Worm (Caenorhabditis elegans) whole organism, young adult: ENCODE measurements around the gene col-94.
A peak's percentile ranks its signal among the peaks of the same experiment; 100 is the strongest.

Source experiments
- B0035.1 ChIP-seq: sonication (generic microtip); optimal IDR thresholded peaks from 2 replicates; lab custom pipeline; 2016; ENCODE audit warnings: missing genetic modification characterization, mild to moderate bottlenecking, missing compliant biosample characterization, missing genotype, missing genetic modification reagents
- B0336.3 ChIP-seq: fragments of 200-800 bp; sonication (Bioruptor generic); IDR thresholded peaks from 2 replicates; pipeline ENCODE4 v1.3.6; 2022; ENCODE audit warnings: missing genetic modification characterization, missing compliant biosample characterization
- C06A6.2 ChIP-seq: fragments of 200-800 bp; sonication (Bioruptor generic); conservative IDR thresholded peaks from 2 replicates; pipeline ENCODE4 v1.3.6; 2022; ENCODE audit warnings: missing genetic modification characterization, missing compliant biosample characterization
- C17E4.6 ChIP-seq: fragments of 200-800 bp; sonication (Bioruptor generic); IDR thresholded peaks from 2 replicates; pipeline ENCODE4 v1.3.6; 2022; ENCODE audit warnings: missing genetic modification reagents, missing genetic modification characterization, missing compliant biosample characterization
- D2030.7 ChIP-seq: fragments of 200-800 bp; sonication (Bioruptor generic); IDR thresholded peaks from 2 replicates; pipeline ENCODE4 v1.3.6; 2022; ENCODE audit warnings: missing genetic modification reagents, missing genetic modification characterization, missing compliant biosample characterization
- F37B4.10 ChIP-seq: fragments of 200-800 bp; sonication (Bioruptor generic); IDR thresholded peaks from 2 replicates; pipeline ENCODE4 v1.3.6; 2022; ENCODE audit warnings: missing genetic modification characterization, missing compliant biosample characterization
- F49E8.2 ChIP-seq: sonication (generic microtip); optimal IDR thresholded peaks from 3 replicates; lab custom pipeline; 2017; ENCODE audit warnings: missing genetic modification characterization, mild to moderate bottlenecking, missing compliant biosample characterization, antibody characterized with exemption, moderate library complexity; ENCODE audit not compliant: insufficient read depth
- K12H6.12 ChIP-seq: fragments of 200-800 bp; sonication (Bioruptor generic); optimal IDR thresholded peaks from 2 replicates; lab custom pipeline; 2018; ENCODE audit warnings: mild to moderate bottlenecking, missing genetic modification characterization, missing compliant biosample characterization
- T26A5.8 ChIP-seq: sonication (generic microtip); optimal IDR thresholded peaks from 2 replicates; lab custom pipeline; 2016; ENCODE audit warnings: missing genetic modification characterization, missing compliant biosample characterization
- Y56A3A.18 ChIP-seq: fragments of 200-800 bp; sonication (Bioruptor generic); IDR thresholded peaks from 2 replicates; pipeline ENCODE4 v1.3.6; 2022; ENCODE audit warnings: missing genetic modification reagents, missing genetic modification characterization, missing compliant biosample characterization
- Y79H2A.3 ChIP-seq: fragments of 200-800 bp; sonication (Bioruptor generic); conservative IDR thresholded peaks from 2 replicates; pipeline ENCODE4 v1.3.6; 2022; ENCODE audit warnings: missing genetic modification reagents, missing genetic modification characterization, missing compliant biosample characterization
- Y95B8A.8 ChIP-seq: fragments of 200-800 bp; sonication (Bioruptor generic); IDR thresholded peaks from 2 replicates; pipeline ENCODE4 v1.3.6; 2022; ENCODE audit warnings: missing genetic modification reagents, missing genetic modification characterization, missing compliant biosample characterization
- akir-1 ChIP-seq: fragments of 200-800 bp; sonication (Bioruptor generic); optimal IDR thresholded peaks from 2 replicates; lab custom pipeline; 2018; ENCODE audit warnings: mild to moderate bottlenecking, missing genetic modification characterization, moderate library complexity, missing compliant biosample characterization
- bed-1 ChIP-seq: fragments of 200-800 bp; sonication (Bioruptor generic); IDR thresholded peaks from 2 replicates; pipeline ENCODE4 v1.3.6; 2022; ENCODE audit warnings: missing genetic modification reagents, missing genetic modification characterization, missing compliant biosample characterization
- ceh-100 ChIP-seq: fragments of 200-800 bp; sonication (Bioruptor generic); IDR thresholded peaks from 2 replicates; pipeline ENCODE4 v1.3.6; 2022; ENCODE audit warnings: missing genetic modification reagents, missing genetic modification characterization, missing compliant biosample characterization
- ceh-40 ChIP-seq: fragments of 200-800 bp; sonication (Bioruptor generic); IDR thresholded peaks from 2 replicates; pipeline ENCODE4 v1.3.6; 2022; ENCODE audit warnings: missing genetic modification characterization, missing compliant biosample characterization
- ceh-58 ChIP-seq: fragments of 200-800 bp; sonication (Bioruptor generic); IDR thresholded peaks from 2 replicates; pipeline ENCODE4 v1.3.6; 2022; ENCODE audit warnings: missing genetic modification characterization, missing compliant biosample characterization
- dox-1 ChIP-seq: fragments of 200-800 bp; sonication (Bioruptor generic); IDR thresholded peaks from 2 replicates; pipeline ENCODE4 v1.3.6; 2022; ENCODE audit warnings: missing genetic modification reagents, missing genetic modification characterization, missing compliant biosample characterization
- dpl-1 ChIP-seq: fragments of 150-350 bp; optimal IDR thresholded peaks from 2 replicates; lab custom pipeline; 2014; ENCODE audit warnings: missing biosample characterization, missing genetic modification reagents, missing genetic modification characterization
- egl-44 ChIP-seq: fragments of 200-800 bp; sonication (Bioruptor generic); IDR thresholded peaks from 2 replicates; pipeline ENCODE4 v1.3.6; 2022; ENCODE audit warnings: missing genetic modification reagents, missing genetic modification characterization, missing compliant biosample characterization
- egrh-3 ChIP-seq: fragments of 200-800 bp; sonication (Bioruptor generic); IDR thresholded peaks from 2 replicates; pipeline ENCODE4 v1.3.6; 2022; ENCODE audit warnings: missing genetic modification reagents, missing genetic modification characterization, missing compliant biosample characterization
- ekl-4 ChIP-seq: fragments of 200-800 bp; sonication (Bioruptor generic); IDR thresholded peaks from 2 replicates; pipeline ENCODE4 v1.3.6; 2022; ENCODE audit warnings: missing genetic modification reagents, missing genetic modification characterization, missing compliant biosample characterization
- hmg-1.2 ChIP-seq: fragments of 200-800 bp; sonication (Bioruptor generic); IDR thresholded peaks from 2 replicates; pipeline ENCODE4 v1.3.6; 2022; ENCODE audit warnings: missing genetic modification reagents, missing genetic modification characterization, missing compliant biosample characterization
- hmg-20 ChIP-seq: fragments of 200-800 bp; sonication (Bioruptor generic); IDR thresholded peaks from 2 replicates; pipeline ENCODE4 v1.3.6; 2022; ENCODE audit warnings: missing genetic modification reagents, missing genetic modification characterization, missing compliant biosample characterization
- hrde-1 ChIP-seq: sonication (generic microtip); optimal IDR thresholded peaks from 2 replicates; lab custom pipeline; 2016; ENCODE audit warnings: missing genetic modification characterization, mild to moderate bottlenecking, missing compliant biosample characterization, moderate library complexity, missing genotype, missing genetic modification reagents, borderline replicate concordance
- hsf-1 ChIP-seq: fragments of 200-800 bp; sonication (Bioruptor generic); IDR thresholded peaks from 2 replicates; pipeline ENCODE4 v1.3.6; 2022; ENCODE audit warnings: missing genetic modification reagents, missing genetic modification characterization, missing compliant biosample characterization
- lin-54 ChIP-seq: fragments of 200-800 bp; sonication (Bioruptor generic); optimal IDR thresholded peaks from 2 replicates; lab custom pipeline; 2018; ENCODE audit warnings: mild to moderate bottlenecking, missing genetic modification characterization, missing compliant biosample characterization
- lsy-27 ChIP-seq: sonication (generic microtip); optimal IDR thresholded peaks from 2 replicates; lab custom pipeline; 2017; ENCODE audit warnings: missing genetic modification characterization, mild to moderate bottlenecking, missing compliant biosample characterization, antibody characterized with exemption, missing genotype, borderline replicate concordance; ENCODE audit not compliant: insufficient read depth
- madf-3 ChIP-seq: fragments of 200-800 bp; sonication (Bioruptor generic); IDR thresholded peaks from 2 replicates; pipeline ENCODE4 v1.3.6; 2022; ENCODE audit warnings: missing genetic modification reagents, missing genetic modification characterization, missing compliant biosample characterization
- mel-28 ChIP-seq: sonication (generic microtip); optimal IDR thresholded peaks from 2 replicates; lab custom pipeline; 2016; ENCODE audit warnings: borderline replicate concordance, mild to moderate bottlenecking, missing genetic modification characterization, missing compliant biosample characterization
- mes-4 ChIP-seq: sonication (generic microtip); optimal IDR thresholded peaks from 2 replicates; lab custom pipeline; 2016; ENCODE audit warnings: missing genotype, missing genetic modification characterization, missing compliant biosample characterization
- mxl-1 ChIP-seq: sonication (generic microtip); optimal IDR thresholded peaks from 2 replicates; lab custom pipeline; 2016; ENCODE audit warnings: missing genetic modification characterization, missing compliant biosample characterization
- nfya-1 ChIP-seq: sonication (generic microtip); optimal IDR thresholded peaks from 2 replicates; lab custom pipeline; 2017; ENCODE audit warnings: antibody characterized with exemption, missing compliant biosample characterization, missing genetic modification characterization, borderline replicate concordance; ENCODE audit not compliant: insufficient read depth
- nhr-179 ChIP-seq: sonication (generic microtip); optimal IDR thresholded peaks from 2 replicates; lab custom pipeline; 2016; ENCODE audit warnings: mild to moderate bottlenecking, missing genetic modification characterization, missing compliant biosample characterization
- nhr-90 ChIP-seq: sonication (generic microtip); optimal IDR thresholded peaks from 2 replicates; lab custom pipeline; 2016; ENCODE audit warnings: missing genotype, mild to moderate bottlenecking, missing genetic modification characterization, missing compliant biosample characterization
- pbrm-1 ChIP-seq: fragments of 200-800 bp; sonication (Bioruptor generic); IDR thresholded peaks from 2 replicates; pipeline ENCODE4 v1.3.6; 2022; ENCODE audit warnings: missing genetic modification reagents, missing genetic modification characterization, missing compliant biosample characterization
- pha-4 ChIP-seq: fragments of 150-350 bp; sonication (generic microtip); optimal IDR thresholded peaks from 2 replicates; lab custom pipeline; 2014; ENCODE audit warnings: missing biosample characterization, missing genetic modification reagents, missing genetic modification characterization
- sea-2 ChIP-seq: fragments of 200-800 bp; sonication (Bioruptor generic); IDR thresholded peaks from 2 replicates; pipeline ENCODE4 v1.3.6; 2022; ENCODE audit warnings: missing genetic modification characterization, missing compliant biosample characterization
- snpc-1.1 ChIP-seq: sonication (generic microtip); optimal IDR thresholded peaks from 2 replicates; lab custom pipeline; 2017; ENCODE audit warnings: missing genetic modification characterization, mild to moderate bottlenecking, missing compliant biosample characterization, antibody characterized with exemption, moderate library complexity, missing genotype, missing genetic modification reagents; ENCODE audit not compliant: insufficient read depth
- sptf-2 ChIP-seq: fragments of 200-800 bp; sonication (Bioruptor generic); optimal IDR thresholded peaks from 2 replicates; lab custom pipeline; 2018; ENCODE audit warnings: mild to moderate bottlenecking, missing genetic modification characterization, missing compliant biosample characterization
- tbp1 ChIP-seq: fragments of 200-800 bp; sonication (Bioruptor generic); optimal IDR thresholded peaks from 2 replicates; lab custom pipeline; 2018; ENCODE audit warnings: mild to moderate bottlenecking, missing genetic modification characterization, missing compliant biosample characterization
- unc-130 ChIP-seq: sonication (generic microtip); optimal IDR thresholded peaks from 2 replicates; lab custom pipeline; 2016; ENCODE audit warnings: missing genetic modification reagents, missing genetic modification characterization, missing compliant biosample characterization
- xnd-1 ChIP-seq: sonication (generic microtip); optimal IDR thresholded peaks from 2 replicates; lab custom pipeline; 2016; ENCODE audit warnings: missing genotype, missing genetic modification reagents, missing genetic modification characterization, missing compliant biosample characterization
- zim-3 ChIP-seq: sonication (generic microtip); optimal IDR thresholded peaks from 2 replicates; lab custom pipeline; 2017; ENCODE audit warnings: mild to moderate bottlenecking, missing genetic modification characterization, moderate library complexity, missing compliant biosample characterization
- ztf-18 ChIP-seq: sonication (generic microtip); optimal IDR thresholded peaks from 2 replicates; lab custom pipeline; 2016; ENCODE audit warnings: missing genotype, mild to moderate bottlenecking, missing genetic modification characterization, missing compliant biosample characterization
- ztf-22 ChIP-seq: fragments of 200-800 bp; sonication (Bioruptor generic); optimal IDR thresholded peaks from 2 replicates; lab custom pipeline; 2018; ENCODE audit warnings: mild to moderate bottlenecking, missing genetic modification characterization, moderate library complexity, missing compliant biosample characterization
- ztf-26 ChIP-seq: sonication (generic microtip); optimal IDR thresholded peaks from 2 replicates; lab custom pipeline; 2017; ENCODE audit warnings: missing genetic modification characterization, missing compliant biosample characterization
- ztf-28 ChIP-seq: fragments of 200-800 bp; sonication (Bioruptor generic); IDR thresholded peaks from 2 replicates; pipeline ENCODE4 v1.3.6; 2022; ENCODE audit warnings: missing genetic modification reagents, missing genetic modification characterization, missing compliant biosample characterization
- ztf-3 ChIP-seq: fragments of 200-800 bp; sonication (Bioruptor generic); optimal IDR thresholded peaks from 2 replicates; lab custom pipeline; 2018; ENCODE audit warnings: mild to moderate bottlenecking, missing genetic modification characterization, missing compliant biosample characterization

The col-94 gene

DNA sequence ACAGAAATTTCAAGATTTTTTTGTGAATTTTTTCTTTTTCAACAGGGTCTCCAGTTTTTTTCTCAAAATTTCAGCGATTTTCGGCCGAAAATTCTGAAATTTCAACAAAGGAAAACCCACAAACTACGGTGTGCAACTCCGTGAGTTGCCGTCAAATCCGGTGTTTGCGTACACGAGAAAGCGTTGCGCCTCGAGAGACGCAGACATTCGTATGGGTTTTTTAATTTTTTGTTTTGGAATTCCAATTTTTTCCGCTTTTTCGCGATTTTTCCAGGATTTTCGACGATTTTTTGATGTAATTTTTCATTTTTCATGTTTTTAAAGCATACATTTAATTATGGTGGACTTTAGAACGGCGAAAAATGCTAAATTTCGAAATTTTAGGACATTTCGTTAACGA, 48.5 kb upstream of the col-94 start (continued):
- TF ChIP-seq hrde-1 (tag; lab: Kevin White, UChicago) (no peak), ceh-40 (GFP tag; lab: Robert Waterston, UW) (no peak), pha-4 (tag; lab: Kevin White, UChicago) (no peak), nfya-1 (no peak), hsf-1 (peak; percentile 64; the same call in 1 of the 2 replicates), ztf-18 (tag; lab: Kevin White, UChicago) (no peak), K12H6.12 (tag; lab: Kevin White, UChicago) (no peak), mes-4 (no peak), sptf-2 (no peak), pbrm-1 (peak; percentile 84), hmg-20 (0 out of 2 replicates have a peak, but pooled peaks have one; percentile 20), Y79H2A.3 (no peak), dox-1 (GFP tag; lab: Robert Waterston, UW) (peak; percentile 91; the same call in 1 of the 2 replicates), dpl-1 (GFP tag; lab: Kevin White, UChicago) (peak; percentile 48), C06A6.2 (GFP tag; lab: Robert Waterston, UW) (no peak), F37B4.10 (GFP tag; lab: Robert Waterston, UW) (no peak), Y95B8A.8 (GFP tag; lab: Robert Waterston, UW) (peak; percentile 61; the same call in 1 of the 2 replicates), ceh-58 (no peak), lin-54 (peak; percentile 87), lsy-27 (tag; lab: Kevin White, UChicago) (no peak), akir-1 (no peak), ztf-26 (no peak), tbp1 (GFP tag; lab: Kevin White, UChicago) (peak; percentile 64), zim-3 (tag; lab: Kevin White, UChicago) (no peak), unc-130 (GFP tag; lab: Kevin White, UChicago) (no peak), B0035.1 (tag; lab: Kevin White, UChicago) (no peak), mxl-1 (no peak), T26A5.8 (tag; lab: Kevin White, UChicago) (no peak), F49E8.2 (tag; lab: Kevin White, UChicago) (peak; percentile 75), madf-3 (0 out of 2 replicates have a peak, but pooled peaks have one; percentile 52), nhr-90 (no peak), nhr-179 (tag; lab: Kevin White, UChicago) (no peak), xnd-1 (tag; lab: Kevin White, UChicago) (peak; percentile 64), snpc-1.1 (tag; lab: Kevin White, UChicago) (peak; percentile 83), B0336.3 (peak; percentile 83), mel-28 (no peak), Y56A3A.18 (GFP tag; lab: Robert Waterston, UW) (no peak), ceh-100 (GFP tag; lab: Robert Waterston, UW) (peak; percentile 81), bed-1 (no peak), hmg-1.2 (GFP tag; lab: Robert Waterston, UW) (peak; percentile 100), C17E4.6 (GFP tag; lab: Robert Waterston, UW) (peak; percentile 11; the same call in 1 of the 2 replicates), ztf-3 (GFP tag; lab: Kevin White, UChicago) (no peak), egrh-3 (GFP tag; lab: Robert Waterston, UW) (no peak), ztf-28 (0 out of 2 replicates have a peak, but pooled peaks have one; percentile 46), D2030.7 (GFP tag; lab: Robert Waterston, UW) (peak; percentile 88), sea-2 (GFP tag; lab: Robert Waterston, UW) (no peak), ekl-4 (no peak; the same call in 1 of the 2 replicates), ztf-22 (GFP tag; lab: Kevin White, UChicago) (no peak), egl-44 (GFP tag; lab: Robert Waterston, UW) (no peak)
